Worm (Caenorhabditis elegans) whole organism, late embryonic: ENCODE results near the gene bath-30.

Experiments
- ama-1 ChIP-seq: fragments of 150-350 bp; optimal IDR thresholded peaks from 2 replicates; lab custom pipeline; 2014
- pha-4 ChIP-seq: fragments of 150-350 bp; optimal IDR thresholded peaks from 2 replicates; lab custom pipeline; 2018; ENCODE audit warnings: missing biosample characterization, missing genetic modification reagents, missing genetic modification characterization
- pqm-1 ChIP-seq: sonication (generic microtip); optimal IDR thresholded peaks from 2 replicates; lab custom pipeline; 2016; ENCODE audit warnings: missing genetic modification characterization, missing compliant biosample characterization
- unc-55 ChIP-seq: sonication (generic microtip); optimal IDR thresholded peaks from 2 replicates; lab custom pipeline; 2017; ENCODE audit warnings: missing biosample characterization, missing genetic modification reagents, missing genetic modification characterization

DNA sequence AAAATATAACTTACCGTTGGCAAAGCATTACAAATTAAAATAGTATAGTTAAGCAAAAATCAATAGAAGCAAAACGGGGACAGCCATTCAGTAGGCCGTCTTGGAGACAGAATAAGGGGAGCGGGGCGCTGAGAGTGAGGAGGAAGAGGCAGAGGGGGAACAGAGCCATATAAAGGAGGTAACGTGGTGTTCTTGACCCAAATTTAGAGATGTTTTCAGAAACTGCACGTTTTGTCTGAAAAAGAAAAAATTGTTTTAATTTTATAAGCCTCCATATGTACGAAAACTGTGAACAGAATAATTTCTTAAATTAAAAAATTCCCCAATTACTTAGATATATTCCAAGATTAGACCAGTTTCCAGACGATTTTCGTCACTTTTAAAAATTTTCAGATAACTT is 32.7 kb downstream of the bath-30 start, which contains the start of gene F39E9.6:
- TF ChIP-seq unc-55 (GFP tag; lab: Kevin White, UChicago) (no peak), pha-4 (tag; lab: Kevin White, UChicago) (no peak), pqm-1 (tag; lab: Kevin White, UChicago) (no peak), ama-1 (lab: Kevin White, UChicago) (no peak)
